Worm (Caenorhabditis elegans): Measurements from ENCODE around the gene C09E10.3.

- no peak for TF ChIP-seq ztf-4 (tag; optimal IDR thresholded peaks at IDR 0.05)
- no peak for TF ChIP-seq fos-1 (tag; optimal IDR thresholded peaks at IDR 0.05)
- TF ChIP-seq ztf-11 (tag; optimal IDR thresholded peaks at IDR 0.05) = no peak
- TF ChIP-seq pqm-1 (tag; optimal IDR thresholded peaks at IDR 0.05) = no peak
- TF ChIP-seq egl-27 (tag; optimal IDR thresholded peaks at IDR 0.05) = no peak
- no peak for TF ChIP-seq snpc-4 (tag; optimal IDR thresholded peaks at IDR 0.05)
Observed at ce11 chrX:1009512-1009911, 18.3 kb upstream of the C09E10.3 start.
